Fruit fly (Drosophila melanogaster): ENCODE results near the gene CG32987.

CG32987 gene

DNA sequence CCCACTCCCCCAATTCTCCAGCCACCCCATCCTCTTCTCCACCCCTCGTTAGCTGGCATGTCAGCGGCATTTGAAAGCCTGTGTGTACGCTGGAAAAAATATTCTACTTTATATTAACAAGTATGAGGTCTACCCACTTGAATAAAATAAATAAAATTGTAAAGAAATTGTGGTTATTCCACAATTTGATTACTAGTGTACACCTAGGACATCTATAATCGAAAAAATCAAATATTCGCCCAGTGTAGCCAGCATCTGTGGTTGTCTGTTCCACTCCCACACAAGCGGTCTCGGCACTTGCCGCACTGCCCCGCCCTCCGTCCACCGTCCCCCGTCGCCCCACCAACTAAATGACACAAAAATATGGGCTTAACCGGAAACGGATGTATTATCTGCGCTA, 2.8 kb upstream of the CG32987 start (continued):
- TF ChIP-seq CG8359 (GFP tag; optimal IDR thresholded peaks at IDR 0.05; ENCODE audit: borderline replicate concordance) = peak; percentile 37
- TF ChIP-seq CG15601 (tag; optimal IDR thresholded peaks at IDR 0.05) = peak; percentile 59
- peak; percentile 61; the same call in 1 of the 2 replicates for TF ChIP-seq E2f1 (GFP tag; IDR thresholded peaks at IDR 0.05)
- TF ChIP-seq CG10431 (GFP tag; optimal IDR thresholded peaks at IDR 0.05) = no peak
- TF ChIP-seq eyg (GFP tag; optimal IDR thresholded peaks at IDR 0.05) = no peak
- no peak for TF ChIP-seq CG4617 (GFP tag; optimal IDR thresholded peaks at IDR 0.05; ENCODE audit: borderline replicate concordance)
- no peak for TF ChIP-seq rib (GFP tag; IDR thresholded peaks at IDR 0.05)
- no peak for TF ChIP-seq Doc3 (GFP tag; IDR thresholded peaks at IDR 0.05; ENCODE audit: partially characterized antibody)
- no peak for TF ChIP-seq GATAe (GFP tag; conservative IDR thresholded peaks at IDR 0.05)
- peak; percentile 9 for TF ChIP-seq Dek (tag; optimal IDR thresholded peaks at IDR 0.05)
- TF ChIP-seq CG9817 (tag; optimal IDR thresholded peaks at IDR 0.05) = peak; percentile 22
- no peak for TF ChIP-seq shn (GFP tag; optimal IDR thresholded peaks at IDR 0.05)
- TF ChIP-seq CG31365 (tag; optimal IDR thresholded peaks at IDR 0.05) = peak; percentile 1
- TF ChIP-seq sim (GFP tag; IDR thresholded peaks at IDR 0.05) = no peak
- peak; percentile 11 for TF ChIP-seq Fer2 (tag; optimal IDR thresholded peaks at IDR 0.05)
- no peak for TF ChIP-seq Dfd (GFP tag; optimal IDR thresholded peaks at IDR 0.05)
- TF ChIP-seq CG3281 (GFP tag; optimal IDR thresholded peaks at IDR 0.05) = peak; percentile 27
- TF ChIP-seq D (optimal IDR thresholded peaks at IDR 0.05) = no peak
- TF ChIP-seq D (GFP tag; optimal IDR thresholded peaks at IDR 0.05) = peak; percentile 83
- TF ChIP-seq CG9609 (GFP tag; optimal IDR thresholded peaks at IDR 0.05) = peak; percentile 3
- TF ChIP-seq NC2α (GFP tag; optimal IDR thresholded peaks at IDR 0.05) = no peak
- peak; percentile 79 for TF ChIP-seq CG11504 (tag; optimal IDR thresholded peaks at IDR 0.05)
- TF ChIP-seq CG10565 (GFP tag; optimal IDR thresholded peaks at IDR 0.05) = no peak
- TF ChIP-seq zfh2 (GFP tag; optimal IDR thresholded peaks at IDR 0.05) = no peak
- TF ChIP-seq sqz (GFP tag; optimal IDR thresholded peaks at IDR 0.05) = peak; percentile 45
- TF ChIP-seq CG7357 (GFP tag; IDR thresholded peaks at IDR 0.05) = peak; percentile 56; the same call in 1 of the 3 replicates
- no peak for TF ChIP-seq CG10543 (GFP tag; optimal IDR thresholded peaks at IDR 0.05)
- peak; percentile 78 for TF ChIP-seq tin (GFP tag; optimal IDR thresholded peaks at IDR 0.05)
- peak; percentile 27 for TF ChIP-seq repo (GFP tag; optimal IDR thresholded peaks at IDR 0.05)
- TF ChIP-seq D19A (tag; optimal IDR thresholded peaks at IDR 0.05) = peak; percentile 74
- no peak for TF ChIP-seq Dp (GFP tag; optimal IDR thresholded peaks at IDR 0.05)
- TF ChIP-seq Oaz (GFP tag; IDR thresholded peaks at IDR 0.05) = peak; percentile 38; the same call in 1 of the 2 replicates
- TF ChIP-seq CG15696 (tag; optimal IDR thresholded peaks at IDR 0.05) = peak; percentile 56
- TF ChIP-seq bcd (GFP tag; optimal IDR thresholded peaks at IDR 0.05) = peak; percentile 66
- peak; percentile 73 for TF ChIP-seq CG9727 (GFP tag; optimal IDR thresholded peaks at IDR 0.05)
- peak; percentile 50 for TF ChIP-seq Jarid2 (GFP tag; optimal IDR thresholded peaks at IDR 0.05)
- TF ChIP-seq pros (GFP tag; optimal IDR thresholded peaks at IDR 0.05) = no peak
- TF ChIP-seq Dad (GFP tag; optimal IDR thresholded peaks at IDR 0.05) = peak; percentile 38
- no peak for TF ChIP-seq Bdp1 (GFP tag; optimal IDR thresholded peaks at IDR 0.05)
- peak; percentile 26 for TF ChIP-seq HLHmδ (GFP tag; optimal IDR thresholded peaks at IDR 0.05)
- TF ChIP-seq CG17186 (GFP tag; optimal IDR thresholded peaks at IDR 0.05) = no peak
- peak; percentile 70 for TF ChIP-seq trem (tag; optimal IDR thresholded peaks at IDR 0.05)
- peak; percentile 62; the same call in 2 of the 3 replicates for TF ChIP-seq Aef1 (GFP tag; IDR thresholded peaks at IDR 0.05)
- peak; percentile 48 for TF ChIP-seq toy (GFP tag; IDR thresholded peaks at IDR 0.05)
- peak; percentile 93 for TF ChIP-seq Ets65A (GFP tag)
- peak; percentile 38 for TF ChIP-seq cwo (GFP tag; optimal IDR thresholded peaks at IDR 0.05)
- TF ChIP-seq bab2 (GFP tag; optimal IDR thresholded peaks at IDR 0.05) = peak; percentile 60
- no peak for TF ChIP-seq vfl (GFP tag; optimal IDR thresholded peaks at IDR 0.05)
- no peak for TF ChIP-seq cad (GFP tag; optimal IDR thresholded peaks at IDR 0.05)
- no peak for TF ChIP-seq CG9932 (GFP tag; IDR thresholded peaks at IDR 0.05)
- TF ChIP-seq CG12071 (GFP tag; optimal IDR thresholded peaks at IDR 0.05) = peak; percentile 36
- TF ChIP-seq dimm (GFP tag; IDR thresholded peaks at IDR 0.05) = no peak

All from whole organism, embryonic.